Fruit fly (Drosophila melanogaster) whole organism, embryonic: Measurements from ENCODE around the gene hkb.

Experiments
- Abd-B ChIP-seq: fragments of 200-800 bp; sonication (Bioruptor generic); optimal IDR thresholded peaks from 2 replicates; lab custom pipeline; 2018; ENCODE audit warnings: missing biosample characterization, mild to moderate bottlenecking, missing genetic modification characterization, moderate library complexity
- Asciz ChIP-seq: fragments of 200-800 bp; sonication (Bioruptor generic); optimal IDR thresholded peaks from 2 replicates; lab custom pipeline; 2017; ENCODE audit warnings: missing biosample characterization, mild to moderate bottlenecking, missing genetic modification characterization, missing genetic modification reagents
- CG10431 ChIP-seq: fragments of 200-800 bp; sonication (Bioruptor generic); optimal IDR thresholded peaks from 3 replicates; lab custom pipeline; 2018; ENCODE audit warnings: missing biosample characterization, mild to moderate bottlenecking, missing genetic modification characterization
- CG11085 ChIP-seq: fragments of 200-800 bp; sonication (Bioruptor generic); IDR thresholded peaks from 2 replicates; pipeline ENCODE4 v1.3.6; 2022; ENCODE audit warnings: missing biosample characterization, missing genetic modification characterization
- CG12155 ChIP-seq: fragments of 200-800 bp; sonication (Bioruptor generic); optimal IDR thresholded peaks from 3 replicates; lab custom pipeline; 2016; ENCODE audit warnings: missing biosample characterization, missing genetic modification characterization
- CG15269 ChIP-seq: fragments of 200-800 bp; sonication (Bioruptor generic); optimal IDR thresholded peaks from 2 replicates; lab custom pipeline; 2018; ENCODE audit warnings: missing biosample characterization, mild to moderate bottlenecking, missing genetic modification characterization, moderate library complexity
- CG1529 ChIP-seq: fragments of 200-800 bp; sonication (Bioruptor generic); optimal IDR thresholded peaks from 3 replicates; lab custom pipeline; 2018; ENCODE audit warnings: missing biosample characterization, missing genetic modification characterization
- CG17328 ChIP-seq: fragments of 200-800 bp; sonication (Bioruptor generic); IDR thresholded peaks from 2 replicates; pipeline ENCODE4 v1.3.6; 2022; ENCODE audit warnings: missing biosample characterization, missing genetic modification characterization
- CG18599 ChIP-seq: fragments of 200-800 bp; sonication (Bioruptor generic); optimal IDR thresholded peaks from 3 replicates; lab custom pipeline; 2017; ENCODE audit warnings: missing biosample characterization, missing genetic modification characterization, mild to moderate bottlenecking, moderate library complexity, missing genetic modification reagents
- CG2116 ChIP-seq: fragments of 200-800 bp; sonication (Bioruptor generic); optimal IDR thresholded peaks from 3 replicates; lab custom pipeline; 2018; ENCODE audit warnings: missing biosample characterization, mild to moderate bottlenecking, missing genetic modification characterization
- CG2712 ChIP-seq: fragments of 200-800 bp; optimal IDR thresholded peaks from 3 replicates; lab custom pipeline; 2019; ENCODE audit warnings: missing biosample characterization, mild to moderate bottlenecking, missing genetic modification characterization, moderate library complexity
- CG3065 ChIP-seq: fragments of 200-800 bp; sonication (Bioruptor generic); optimal IDR thresholded peaks from 2 replicates; lab custom pipeline; 2016; ENCODE audit warnings: missing biosample characterization, missing genetic modification characterization
- CG4730 ChIP-seq: fragments of 200-800 bp; sonication (Bioruptor generic); IDR thresholded peaks from 2 replicates; pipeline ENCODE4 v1.3.6; 2022; ENCODE audit warnings: missing biosample characterization, missing genetic modification characterization
- CG4820 ChIP-seq: fragments of 200-800 bp; sonication (Bioruptor generic); optimal IDR thresholded peaks from 3 replicates; lab custom pipeline; 2016; ENCODE audit warnings: missing biosample characterization, missing genetic modification characterization
- CG6175 ChIP-seq: fragments of 200-800 bp; sonication (Bioruptor generic); IDR thresholded peaks from 3 replicates; pipeline ENCODE4 v1.3.6; 2022; ENCODE audit warnings: missing biosample characterization, missing genetic modification characterization
- CG8290 ChIP-seq, 3 experiments: fragments of 200-800 bp; sonication (Bioruptor generic); optimal IDR thresholded peaks; 2 replicates each; lab custom pipeline; 2016 to 2019; ENCODE audit warnings: missing biosample characterization in 3 of 3, missing genetic modification characterization in 3 of 3, mild to moderate bottlenecking in 2 of 3, moderate library complexity in 1 of 3
- CG8478 ChIP-seq: fragments of >200 bp; optimal IDR thresholded peaks from 2 replicates; lab custom pipeline; 2018
- CG8765 ChIP-seq: fragments of 200-800 bp; sonication (Bioruptor generic); IDR thresholded peaks from 2 replicates; pipeline ENCODE4 v1.3.6; 2022; ENCODE audit warnings: missing biosample characterization, missing genetic modification characterization
- CG9797 ChIP-seq: fragments of 200-800 bp; sonication (Bioruptor generic); optimal IDR thresholded peaks from 3 replicates; lab custom pipeline; 2018; ENCODE audit warnings: missing biosample characterization, mild to moderate bottlenecking, missing genetic modification characterization
- CTCF ChIP-seq: fragments of 200-800 bp; sonication (Bioruptor generic); optimal IDR thresholded peaks from 2 replicates; lab custom pipeline; 2017; ENCODE audit warnings: missing biosample characterization, mild to moderate bottlenecking, missing genetic modification characterization, moderate library complexity
- CoRest ChIP-seq: fragments of 200-800 bp; sonication (Bioruptor generic); optimal IDR thresholded peaks from 3 replicates; lab custom pipeline; 2018; ENCODE audit warnings: missing biosample characterization, mild to moderate bottlenecking, missing genetic modification characterization, moderate library complexity
- H15 ChIP-seq: fragments of 200-800 bp; sonication (Bioruptor generic); IDR thresholded peaks from 3 replicates; pipeline ENCODE4 v1.3.6; 2022; ENCODE audit warnings: missing biosample characterization, missing genetic modification characterization
- HLH3B ChIP-seq: fragments of 200-800 bp; sonication (Bioruptor generic); IDR thresholded peaks from 2 replicates; pipeline ENCODE4 v1.3.6; 2022; ENCODE audit warnings: missing biosample characterization, missing genetic modification characterization
- HLH54F ChIP-seq: fragments of 200-800 bp; sonication (Bioruptor generic); optimal IDR thresholded peaks from 3 replicates; lab custom pipeline; 2016; ENCODE audit warnings: missing biosample characterization, missing genetic modification characterization
- Lhr ChIP-seq: fragments of 200-800 bp; sonication (Bioruptor generic); optimal IDR thresholded peaks from 3 replicates; lab custom pipeline; 2017; ENCODE audit warnings: mild to moderate bottlenecking, missing biosample characterization, missing genetic modification reagents, missing genetic modification characterization
- Mad ChIP-seq: fragments of 200-800 bp; sonication (Bioruptor generic); optimal IDR thresholded peaks from 2 replicates; lab custom pipeline; 2016; ENCODE audit warnings: missing biosample characterization, missing genetic modification characterization
- Meics ChIP-seq: fragments of 200-800 bp; sonication (Bioruptor generic); optimal IDR thresholded peaks from 2 replicates; lab custom pipeline; 2017; ENCODE audit warnings: missing biosample characterization, mild to moderate bottlenecking, missing genetic modification characterization
- Mrtf ChIP-seq: fragments of 200-800 bp; sonication (Bioruptor generic); IDR thresholded peaks from 3 replicates; pipeline ENCODE4 v1.3.6; 2022; ENCODE audit warnings: missing biosample characterization, missing genetic modification characterization
- NfI ChIP-seq: fragments of 200-800 bp; sonication (Bioruptor generic); optimal IDR thresholded peaks from 3 replicates; lab custom pipeline; 2018; ENCODE audit warnings: missing biosample characterization, mild to moderate bottlenecking, missing genetic modification characterization, moderate library complexity
- Poxn ChIP-seq: fragments of 200-800 bp; sonication (Bioruptor generic); IDR thresholded peaks from 2 replicates; pipeline ENCODE4 v1.3.6; 2022; ENCODE audit warnings: missing biosample characterization, missing genetic modification characterization
- Ssrp ChIP-seq: fragments of 200-800 bp; sonication (Bioruptor generic); optimal IDR thresholded peaks from 2 replicates; lab custom pipeline; 2018; ENCODE audit warnings: missing biosample characterization, mild to moderate bottlenecking, missing genetic modification characterization, moderate library complexity
- Trl ChIP-seq, 3 experiments: fragments of >200 bp in 2 of 3; fragments of 200-800 bp in 1 of 3; sonication (Bioruptor generic) in 1 of 3; optimal IDR thresholded peaks; 2 replicates in 1 of 3; 3 replicates in 2 of 3; lab custom pipeline; 2016 to 2017; ENCODE audit warnings: missing biosample characterization in 1 of 3, missing genetic modification characterization in 1 of 3
- chn ChIP-seq: fragments of 200-800 bp; sonication (Bioruptor generic); optimal IDR thresholded peaks from 2 replicates; lab custom pipeline; 2016; ENCODE audit warnings: missing biosample characterization, missing genetic modification characterization
- croc ChIP-seq: fragments of 200-800 bp; sonication (Bioruptor generic); conservative IDR thresholded peaks from 3 replicates; pipeline ENCODE4 v1.3.6; 2022; ENCODE audit warnings: missing biosample characterization, missing genetic modification characterization
- gcm ChIP-seq: fragments of 200-800 bp; sonication (Bioruptor generic); optimal IDR thresholded peaks from 2 replicates; lab custom pipeline; 2019; ENCODE audit warnings: missing biosample characterization, mild to moderate bottlenecking, missing genetic modification characterization, moderate library complexity
- gsb-n ChIP-seq: fragments of 200-800 bp; sonication (Bioruptor generic); optimal IDR thresholded peaks from 3 replicates; lab custom pipeline; 2018; ENCODE audit warnings: missing biosample characterization, mild to moderate bottlenecking, missing genetic modification characterization
- hbn ChIP-seq: fragments of 200-800 bp; sonication (Bioruptor generic); IDR thresholded peaks from 2 replicates; pipeline ENCODE4 v1.3.6; 2022; ENCODE audit warnings: missing biosample characterization, missing genetic modification characterization; ENCODE audit not compliant: partially characterized antibody
- inv ChIP-seq: fragments of 200-800 bp; sonication (Bioruptor generic); IDR thresholded peaks from 2 replicates; pipeline ENCODE4 v1.3.6; 2022; ENCODE audit warnings: missing biosample characterization, missing genetic modification characterization; ENCODE audit not compliant: partially characterized antibody
- jigr1 ChIP-seq: fragments of 200-800 bp; sonication (Bioruptor generic); IDR thresholded peaks from 3 replicates; pipeline ENCODE4 v1.3.6; 2022; ENCODE audit warnings: missing biosample characterization, missing genetic modification characterization
- kay ChIP-seq: fragments of 200-800 bp; sonication (Bioruptor generic); optimal IDR thresholded peaks from 2 replicates; lab custom pipeline; 2016; ENCODE audit warnings: missing biosample characterization, missing genetic modification characterization
- ken ChIP-seq: fragments of 200-800 bp; sonication (Bioruptor generic); IDR thresholded peaks from 3 replicates; pipeline ENCODE4 v1.3.6; 2022; ENCODE audit warnings: missing biosample characterization, missing genetic modification characterization
- odd ChIP-seq: fragments of 200-800 bp; sonication (Bioruptor generic); optimal IDR thresholded peaks from 2 replicates; lab custom pipeline; 2017; ENCODE audit warnings: missing biosample characterization, mild to moderate bottlenecking, missing genetic modification characterization
- pita ChIP-seq: fragments of 200-800 bp; sonication (Bioruptor generic); optimal IDR thresholded peaks from 2 replicates; lab custom pipeline; 2017; ENCODE audit warnings: missing biosample characterization, mild to moderate bottlenecking, missing genetic modification characterization
- pros ChIP-seq: fragments of 200-800 bp; sonication (Bioruptor generic); optimal IDR thresholded peaks from 3 replicates; lab custom pipeline; 2019; ENCODE audit warnings: missing biosample characterization, mild to moderate bottlenecking, missing genetic modification characterization, moderate library complexity
- row ChIP-seq: fragments of 200-800 bp; sonication (Bioruptor generic); IDR thresholded peaks from 3 replicates; pipeline ENCODE4 v1.3.6; 2022; ENCODE audit warnings: missing biosample characterization, missing genetic modification characterization
- seq ChIP-seq: fragments of 200-800 bp; sonication (Bioruptor generic); IDR thresholded peaks from 2 replicates; pipeline ENCODE4 v1.3.6; 2022; ENCODE audit warnings: missing biosample characterization, missing genetic modification characterization
- vnd ChIP-seq: fragments of 200-800 bp; sonication (Bioruptor generic); IDR thresholded peaks from 3 replicates; pipeline ENCODE4 v1.3.6; 2022; ENCODE audit warnings: missing biosample characterization, missing genetic modification characterization; ENCODE audit not compliant: partially characterized antibody
- zen2 ChIP-seq: fragments of 200-800 bp; sonication (Bioruptor generic); IDR thresholded peaks from 3 replicates; pipeline ENCODE4 v1.3.6; 2022; ENCODE audit warnings: missing biosample characterization, missing genetic modification characterization; ENCODE audit not compliant: partially characterized antibody

The hkb gene

DNA sequence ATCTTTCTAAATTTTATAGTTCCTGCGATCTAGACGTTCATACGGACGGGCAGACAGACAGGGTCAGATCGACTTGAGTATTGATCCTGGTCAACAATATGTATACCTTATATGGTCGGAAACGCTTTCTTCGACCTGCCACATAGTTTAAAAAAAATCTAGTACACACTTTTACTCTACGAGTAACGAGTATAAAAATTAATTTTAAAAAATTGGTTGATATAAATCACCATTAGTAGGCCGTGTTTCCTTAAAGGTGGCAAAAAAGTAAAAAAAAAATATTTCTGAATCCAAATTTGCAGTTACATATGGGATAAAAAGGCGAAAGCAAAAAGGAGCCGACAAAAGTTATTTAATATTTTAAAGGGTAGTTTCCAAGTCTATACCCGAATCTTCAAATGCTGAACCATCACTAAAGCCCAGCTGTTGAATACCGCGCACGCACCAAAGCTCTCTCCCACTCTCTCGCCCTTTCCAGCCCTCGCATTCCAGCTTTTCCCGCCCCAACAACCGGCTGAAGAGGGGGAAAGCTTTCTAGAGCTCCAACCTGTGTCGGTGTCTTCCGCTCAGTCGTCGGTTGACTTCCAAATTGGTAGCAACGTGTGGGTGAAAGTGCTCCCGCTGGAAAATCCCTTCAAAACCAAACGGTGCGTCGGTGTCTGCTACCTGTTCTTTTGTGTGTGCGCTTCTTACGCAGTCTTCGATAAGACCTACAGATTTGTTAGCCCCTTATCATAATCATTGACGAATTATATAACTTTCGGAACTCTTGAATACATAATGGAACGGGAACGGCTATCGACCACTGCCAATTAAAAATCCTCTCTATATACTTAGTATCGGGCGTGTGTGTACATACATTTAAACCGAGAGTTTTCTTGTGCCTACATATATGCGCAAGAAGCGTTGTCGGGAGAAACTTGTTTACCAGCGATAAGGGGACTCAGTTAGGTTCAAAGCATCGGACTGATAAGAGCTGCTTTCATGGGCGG lies 32.2 kb upstream of the hkb start, which contains the start of gene Sfxn1-3 (continued):
- TF ChIP-seq Mad (GFP tag; lab: Kevin White, UChicago), result peak; percentile 13
- TF ChIP-seq HLH3B (GFP tag; lab: Robert Waterston, UW), result 0 out of 2 replicates have a peak, but pooled peaks have one; percentile 8
- peak; percentile 23 for TF ChIP-seq CoRest
- peak; percentile 65 for TF ChIP-seq pros (GFP tag; lab: Kevin White, UChicago)
- peak; percentile 44 for TF ChIP-seq CTCF
- no peak for TF ChIP-seq CG9797 (GFP tag; lab: Kevin White, UChicago)
- peak; percentile 31 for TF ChIP-seq CG1529
- TF ChIP-seq Ssrp, result peak; percentile 9
- no peak for TF ChIP-seq croc (GFP tag; lab: Robert Waterston, UW)
- no peak; the same call in 1 of the 2 replicates for TF ChIP-seq CG11085 (GFP tag; lab: Robert Waterston, UW)
- TF ChIP-seq Abd-B (GFP tag; lab: Kevin White, UChicago), result no peak
- no peak for TF ChIP-seq CG8765 (GFP tag; lab: Robert Waterston, UW)
- no peak for TF ChIP-seq Mrtf (GFP tag; lab: Robert Waterston, UW)
- no peak for TF ChIP-seq CG10431 (GFP tag; lab: Kevin White, UChicago)
- TF ChIP-seq zen2 (GFP tag; lab: Robert Waterston, UW), result peak; percentile 48; the same call in 2 of the 3 replicates
- no peak for TF ChIP-seq CG17328 (GFP tag; lab: Robert Waterston, UW)
- peak; percentile 38 for TF ChIP-seq NfI (GFP tag; lab: Kevin White, UChicago)
- TF ChIP-seq CG8478 (lab: Kevin White, UChicago), result no peak
- peak; percentile 29 for TF ChIP-seq Lhr
- TF ChIP-seq Asciz (GFP tag; lab: Kevin White, UChicago), result peak; percentile 58
- peak; percentile 16 for TF ChIP-seq gcm
- TF ChIP-seq CG3065, result no peak
- TF ChIP-seq CG6175 (GFP tag; lab: Robert Waterston, UW), result no peak
- peak; percentile 95 for TF ChIP-seq row
- peak; percentile 21 for TF ChIP-seq CG2712 (tag; lab: Kevin White, UChicago)
- no peak for TF ChIP-seq CG4730 (GFP tag; lab: Robert Waterston, UW)
- TF ChIP-seq kay (GFP tag; lab: Kevin White, UChicago), result peak; percentile 16
- TF ChIP-seq inv (GFP tag; lab: Robert Waterston, UW), result no peak; the same call in 1 of the 2 replicates
- peak; percentile 68; the same call in 1 of the 2 replicates for TF ChIP-seq seq (GFP tag; lab: Robert Waterston, UW)
- no peak for TF ChIP-seq CG12155 (GFP tag; lab: Kevin White, UChicago)
- peak; percentile 36 for TF ChIP-seq CG8290 (GFP tag; optimal IDR thresholded peaks at IDR 0.05; lab: Kevin White, UChicago)
- peak in 1 of 2 experiments; percentile 80 for TF ChIP-seq CG8290 (tag; optimal IDR thresholded peaks at IDR 0.05; lab: Kevin White, UChicago)
- peak; percentile 42 for TF ChIP-seq CG15269 (tag; lab: Kevin White, UChicago)
- peak; percentile 62 to 79 for TF ChIP-seq Trl (optimal IDR thresholded peaks at IDR 0.05; lab: Kevin White, UChicago)
- peak; percentile 80 for TF ChIP-seq Trl (GFP tag; optimal IDR thresholded peaks at IDR 0.05; lab: Kevin White, UChicago)
- TF ChIP-seq CG18599 (GFP tag; lab: Kevin White, UChicago), result peak; percentile 84
- TF ChIP-seq CG2116 (GFP tag; lab: Kevin White, UChicago), result peak; percentile 8
- TF ChIP-seq Poxn (GFP tag; lab: Robert Waterston, UW), result no peak
- no peak for TF ChIP-seq CG4820 (GFP tag; lab: Kevin White, UChicago)
- no peak for TF ChIP-seq jigr1 (GFP tag; lab: Robert Waterston, UW)
- peak; percentile 7 for TF ChIP-seq HLH54F (GFP tag; lab: Kevin White, UChicago)
- peak; percentile 45 for TF ChIP-seq Meics (GFP tag; lab: Kevin White, UChicago)
- TF ChIP-seq odd, result peak; percentile 62
- TF ChIP-seq H15 (GFP tag; lab: Robert Waterston, UW), result 0 out of 3 replicates have a peak, but pooled peaks have one; percentile 2
- TF ChIP-seq hbn (GFP tag; lab: Robert Waterston, UW), result peak; percentile 39; the same call in 1 of the 2 replicates
- no peak for TF ChIP-seq ken (GFP tag; lab: Robert Waterston, UW)
- TF ChIP-seq chn (GFP tag; lab: Kevin White, UChicago), result peak; percentile 9
- no peak for TF ChIP-seq vnd
- no peak for TF ChIP-seq pita
- peak; percentile 44 for TF ChIP-seq gsb-n (tag; lab: Kevin White, UChicago)
